Worm (Caenorhabditis elegans): ENCODE measurements around the gene F07G11.1.

The F07G11.1 gene

ce11 chrV:7307089-7307488 is at the start of gene F07G11.1:
Gene F07G11.1, plus strand, starts transcription at chrV:7307389.
- TF ChIP-seq nfya-1 (tag; optimal IDR thresholded peaks at IDR 0.05; ENCODE audit: borderline replicate concordance, insufficient read depth) (no peak), F55B11.4 (tag; optimal IDR thresholded peaks at IDR 0.05; ENCODE audit: borderline replicate concordance, insufficient read depth) (no peak)

ce11 chrV:7258965-7259364 is 48.2 kb upstream of the F07G11.1 start, which contains the start of gene C13A2.12:
Gene C13A2.12, plus strand, starts transcription at chrV:7259265.
- TF ChIP-seq snpc-3.4 (tag; optimal IDR thresholded peaks at IDR 0.05) (no peak), hmg-1.2 (GFP tag; IDR thresholded peaks at IDR 0.05) (no peak), cebp-1 (GFP tag; IDR thresholded peaks at IDR 0.05) (no peak), cebp-1 (tag; optimal IDR thresholded peaks at IDR 0.05) (no peak), rec-8 (tag; optimal IDR thresholded peaks at IDR 0.05) (no peak), somi-1 (GFP tag; optimal IDR thresholded peaks at IDR 0.05) (no peak), lsy-27 (tag; optimal IDR thresholded peaks at IDR 0.05; ENCODE audit: borderline replicate concordance, insufficient read depth) (no peak), ZK185.1 (tag; optimal IDR thresholded peaks at IDR 0.05; ENCODE audit: poor library complexity, severe bottlenecking) (no peak), mes-4 (tag; optimal IDR thresholded peaks at IDR 0.05) (no peak), Y53G8AR.9 (GFP tag; conservative IDR thresholded peaks at IDR 0.05) (no peak), Y53F4B.3 (GFP tag; IDR thresholded peaks at IDR 0.05) (no peak), nhr-120 (GFP tag; IDR thresholded peaks at IDR 0.05) (no peak), T07F8.4 (tag; optimal IDR thresholded peaks at IDR 0.05) (no peak), lin-54 (GFP tag; optimal IDR thresholded peaks at IDR 0.05) (no peak), lin-35 (GFP tag; optimal IDR thresholded peaks at IDR 0.05) (no peak), lir-1 (GFP tag; conservative IDR thresholded peaks at IDR 0.05) (no peak)

- TF ChIP-seq ztf-22 (GFP tag; optimal IDR thresholded peaks at IDR 0.05) (no peak), Y56A3A.18 (GFP tag; IDR thresholded peaks at IDR 0.05) (no peak), somi-1 (GFP tag; optimal IDR thresholded peaks at IDR 0.05) (no peak), aptf-2 (GFP tag; conservative IDR thresholded peaks at IDR 0.05) (no peak), B0336.3 (GFP tag; IDR thresholded peaks at IDR 0.05) (no peak), lir-1 (GFP tag; conservative IDR thresholded peaks at IDR 0.05) (no peak), C17E4.6 (GFP tag; IDR thresholded peaks at IDR 0.05) (no peak), Y53G8AR.9 (GFP tag; conservative IDR thresholded peaks at IDR 0.05) (no peak), hmg-1.2 (GFP tag; IDR thresholded peaks at IDR 0.05) (no peak), B0019.2 (GFP tag; conservative IDR thresholded peaks at IDR 0.05) (no peak), attf-5 (GFP tag; optimal IDR thresholded peaks at IDR 0.05) (no peak), ztf-26 (tag; optimal IDR thresholded peaks at IDR 0.05) (no peak)
Measured at ce11 chrV:7264042-7264441, 43.1 kb upstream of the F07G11.1 start, which contains the start of gene C13A2.9. Gene C13A2.9, minus strand, starts transcription at chrV:7264142.

- no peak for TF ChIP-seq lsy-27 (tag; optimal IDR thresholded peaks at IDR 0.05; ENCODE audit: borderline replicate concordance, insufficient read depth)
- TF ChIP-seq F57A8.1 (GFP tag; optimal IDR thresholded peaks at IDR 0.05), result no peak
- TF ChIP-seq B0336.3 (GFP tag; IDR thresholded peaks at IDR 0.05), result no peak
- no peak for TF ChIP-seq somi-1 (GFP tag; optimal IDR thresholded peaks at IDR 0.05)
- TF ChIP-seq zim-3 (tag; optimal IDR thresholded peaks at IDR 0.05), result no peak
- no peak for TF ChIP-seq snpc-4 (GFP tag; optimal IDR thresholded peaks at IDR 0.05)
- TF ChIP-seq snpc-4 (tag; optimal IDR thresholded peaks at IDR 0.05), result no peak
- no peak for TF ChIP-seq ets-4 (GFP tag; optimal IDR thresholded peaks at IDR 0.05)
- TF ChIP-seq bed-1 (GFP tag; IDR thresholded peaks at IDR 0.05), result no peak
- no peak for TF ChIP-seq snpc-1.3 (tag; optimal IDR thresholded peaks at IDR 0.05; ENCODE audit: insufficient read depth)
Measured at ce11 chrV:7266021-7266420, 41.2 kb upstream of the F07G11.1 start, which contains the start of gene C13A2.7. Gene C13A2.7, plus strand, starts transcription at chrV:7266321.

Measured in whole organism, young adult.